Worm (Caenorhabditis elegans) whole organism, L4/young adult: ENCODE measurements around the gene ptr-16.

Experiments used
- dao-5 ChIP-seq: sonication (generic microtip); optimal IDR thresholded peaks from 2 replicates; lab custom pipeline; 2016; ENCODE audit warnings: missing genotype, missing genetic modification characterization, moderate library complexity, missing compliant biosample characterization
- him-1 ChIP-seq: sonication (generic microtip); optimal IDR thresholded peaks from 2 replicates; lab custom pipeline; 2016; ENCODE audit warnings: missing genotype, missing genetic modification reagents, missing genetic modification characterization, missing compliant biosample characterization

DNA sequence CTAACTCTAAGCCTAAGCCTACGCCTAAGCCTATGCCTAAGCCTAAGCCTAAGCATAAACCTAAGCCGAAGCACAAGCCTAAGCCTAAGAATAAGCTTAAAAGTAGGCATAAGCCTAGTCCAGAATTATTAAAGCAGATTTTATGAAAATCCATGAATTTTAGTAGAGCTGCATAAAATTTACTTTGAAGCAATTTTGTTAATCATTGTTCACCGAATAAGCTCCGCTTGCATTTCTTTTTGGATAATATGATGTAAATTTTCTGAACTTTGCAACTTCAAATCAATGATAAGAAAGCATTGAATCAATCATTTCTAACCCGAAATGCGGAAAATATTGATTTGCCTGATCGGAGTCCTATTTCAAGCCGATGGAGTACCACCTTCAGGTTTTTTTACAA is 31.2 kb upstream of the ptr-16 start, which contains the start of gene cpr-8:
- TF ChIP-seq dao-5 (tag; lab: Kevin White, UChicago) = no peak
- no peak for TF ChIP-seq him-1
